Fruit fly (Drosophila melanogaster) Kc167 (cell line): ENCODE results near the gene RecQ5.

Source experiments
- Myc ChIP-seq: fragments of >200 bp; optimal IDR thresholded peaks from 2 replicates; lab custom pipeline; 2017; ENCODE audit warnings: missing external identifiers
- Sin3A ChIP-seq: fragments of >200 bp; optimal IDR thresholded peaks from 2 replicates; lab custom pipeline; 2018; ENCODE audit warnings: missing external identifiers
- h ChIP-seq: fragments of >200 bp; optimal IDR thresholded peaks from 3 replicates; lab custom pipeline; 2018; ENCODE audit warnings: missing external identifiers
- insv ChIP-seq: fragments of >200 bp; optimal IDR thresholded peaks from 3 replicates; lab custom pipeline; 2018; ENCODE audit warnings: missing external identifiers
- psq ChIP-seq: fragments of >200 bp; optimal IDR thresholded peaks from 2 replicates; lab custom pipeline; 2017; ENCODE audit warnings: missing external identifiers
- ttk ChIP-seq: sonication (Bioruptor generic); optimal IDR thresholded peaks from 2 replicates; lab custom pipeline; 2017; ENCODE audit warnings: missing external identifiers

RecQ5 gene

DNA sequence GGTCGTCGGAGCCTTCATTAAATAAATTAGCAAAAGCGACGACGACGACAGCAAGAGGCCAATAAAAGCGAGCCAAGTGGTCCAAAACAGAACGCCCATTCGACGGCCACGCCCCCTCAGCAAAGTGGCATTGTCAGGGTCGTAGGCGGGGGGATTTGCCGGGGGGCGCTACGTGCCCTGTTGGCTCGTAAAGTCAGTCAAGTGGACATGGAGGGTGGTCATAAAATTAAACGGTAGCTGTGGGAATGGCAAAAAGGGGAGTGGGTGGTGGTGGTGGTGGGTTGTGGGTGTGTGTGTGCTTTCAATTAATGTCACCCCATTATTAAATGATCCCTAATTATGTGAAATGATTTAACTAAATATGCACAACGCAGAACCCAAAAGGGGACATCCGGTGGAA lies 40.9 kb downstream of the RecQ5 start:
- TF ChIP-seq Sin3A (lab: Kevin White, UChicago) (no peak), psq (no peak), Myc (lab: Kevin White, UChicago) (no peak), h (lab: Kevin White, UChicago) (no peak), insv (lab: Kevin White, UChicago) (no peak), ttk (no peak)

DNA sequence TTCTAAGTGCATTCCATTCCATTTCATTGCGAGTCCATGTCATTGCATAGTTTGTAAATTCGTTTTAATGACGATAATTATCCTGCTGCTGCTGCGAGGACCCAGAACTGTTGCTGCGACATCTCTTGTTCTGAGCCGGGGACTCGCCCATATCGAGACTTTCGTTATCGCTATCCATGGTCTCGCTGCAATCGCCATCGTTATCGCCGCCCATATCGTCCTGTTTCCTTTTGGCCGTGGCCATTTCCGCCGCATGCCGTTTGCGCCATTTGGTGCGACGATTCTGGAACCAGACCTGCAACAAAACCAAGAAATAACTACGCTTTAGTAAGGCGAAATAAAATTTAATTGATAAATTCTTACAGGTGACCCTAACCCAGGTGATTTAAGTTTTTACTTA lies 48.1 kb downstream of the RecQ5 start:
- TF ChIP-seq Sin3A (lab: Kevin White, UChicago) = no peak
- TF ChIP-seq psq = no peak
- no peak for TF ChIP-seq ttk
- TF ChIP-seq h (lab: Kevin White, UChicago) = no peak
- no peak for TF ChIP-seq insv (lab: Kevin White, UChicago)
- no peak for TF ChIP-seq Myc (lab: Kevin White, UChicago)

- no peak for TF ChIP-seq h (lab: Kevin White, UChicago)
- TF ChIP-seq insv (lab: Kevin White, UChicago) = no peak
Measured at dm6 chr3L:14582736-14583135, 49.1 kb downstream of the RecQ5 start.

dm6 chr3L:14580294-14580693 lies 51.6 kb downstream of the RecQ5 start:
- TF ChIP-seq insv (lab: Kevin White, UChicago) (no peak), h (lab: Kevin White, UChicago) (no peak), psq (no peak), ttk (no peak), Sin3A (lab: Kevin White, UChicago) (no peak), Myc (lab: Kevin White, UChicago) (no peak)

dm6 chr3L:14578896-14579295 lies 53.0 kb downstream of the RecQ5 start:
- TF ChIP-seq h (lab: Kevin White, UChicago) (no peak), Myc (lab: Kevin White, UChicago) (no peak), insv (lab: Kevin White, UChicago) (no peak), psq (no peak), Sin3A (lab: Kevin White, UChicago) (no peak), ttk (no peak)
